Fruit fly (Drosophila melanogaster) whole organism, embryonic: Measurements from ENCODE around the gene Rai1.

Experiments used
- Awh ChIP-seq: fragments of 200-800 bp; sonication (Bioruptor generic); IDR thresholded peaks from 2 replicates; pipeline ENCODE4, ENCODE4 v1.3.6; 2022; ENCODE audit warnings: missing biosample characterization, missing genetic modification characterization
- CG10979 ChIP-seq: fragments of 200-800 bp; sonication (Bioruptor generic); optimal IDR thresholded peaks from 2 replicates; lab custom pipeline; 2018; ENCODE audit warnings: missing biosample characterization, mild to moderate bottlenecking, missing genetic modification characterization, moderate library complexity
- CG12236 ChIP-seq: fragments of 200-800 bp; sonication (Bioruptor generic); optimal IDR thresholded peaks from 2 replicates; lab custom pipeline; 2016; ENCODE audit warnings: missing biosample characterization, missing genetic modification characterization
- CG12299 ChIP-seq: fragments of 200-800 bp; sonication (Bioruptor generic); optimal IDR thresholded peaks from 2 replicates; lab custom pipeline; 2018; ENCODE audit warnings: missing biosample characterization, mild to moderate bottlenecking, missing genetic modification characterization
- CG12744 ChIP-seq: fragments of 200-800 bp; sonication (Bioruptor generic); optimal IDR thresholded peaks from 2 replicates; lab custom pipeline; 2016; ENCODE audit warnings: missing biosample characterization, missing genetic modification characterization
- CG13287 ChIP-seq: fragments of 200-800 bp; sonication (Bioruptor generic); IDR thresholded peaks from 2 replicates; pipeline ENCODE4 v1.3.6; 2022; ENCODE audit warnings: missing biosample characterization, missing genetic modification characterization; ENCODE audit not compliant: partially characterized antibody
- CG14710 ChIP-seq: fragments of 200-800 bp; sonication (Bioruptor generic); optimal IDR thresholded peaks from 3 replicates; lab custom pipeline; 2019; ENCODE audit warnings: missing biosample characterization, mild to moderate bottlenecking, missing genetic modification characterization, moderate library complexity
- CG1529 ChIP-seq: fragments of 200-800 bp; sonication (Bioruptor generic); optimal IDR thresholded peaks from 3 replicates; lab custom pipeline; 2018; ENCODE audit warnings: missing biosample characterization, missing genetic modification characterization
- CG17361 ChIP-seq: fragments of 200-800 bp; sonication (Bioruptor generic); IDR thresholded peaks from 3 replicates; pipeline ENCODE4 v1.3.6; 2022; ENCODE audit warnings: missing biosample characterization, missing genetic modification characterization
- CG17385 ChIP-seq: fragments of 200-800 bp; sonication (Bioruptor generic); optimal IDR thresholded peaks from 3 replicates; lab custom pipeline; 2018; ENCODE audit warnings: missing biosample characterization, mild to moderate bottlenecking, missing genetic modification characterization
- CG17612 ChIP-seq: fragments of 200-800 bp; sonication (Bioruptor generic); IDR thresholded peaks from 2 replicates; pipeline ENCODE4 v1.3.6; 2022; ENCODE audit warnings: missing biosample characterization, missing genetic modification characterization
- CG2199 ChIP-seq: fragments of 200-800 bp; sonication (Bioruptor generic); IDR thresholded peaks from 3 replicates; pipeline ENCODE4 v1.3.6; 2022; ENCODE audit warnings: missing biosample characterization, missing genetic modification characterization
- CG2712 ChIP-seq: fragments of 200-800 bp; optimal IDR thresholded peaks from 3 replicates; lab custom pipeline; 2019; ENCODE audit warnings: missing biosample characterization, mild to moderate bottlenecking, missing genetic modification characterization, moderate library complexity
- CG2875 ChIP-seq: fragments of 200-800 bp; sonication (Bioruptor generic); optimal IDR thresholded peaks from 2 replicates; lab custom pipeline; 2017; ENCODE audit warnings: missing biosample characterization, mild to moderate bottlenecking, missing genetic modification characterization, missing genetic modification reagents
- CG34224 ChIP-seq: fragments of 200-800 bp; sonication (Bioruptor generic); IDR thresholded peaks from 3 replicates; pipeline ENCODE4 v1.3.6; 2022; ENCODE audit warnings: missing biosample characterization, missing genetic modification characterization; ENCODE audit not compliant: partially characterized antibody
- CG34376 ChIP-seq: fragments of 200-800 bp; sonication (Bioruptor generic); optimal IDR thresholded peaks from 2 replicates; lab custom pipeline; 2018; ENCODE audit warnings: missing biosample characterization, mild to moderate bottlenecking, missing genetic modification characterization
- CG43689 ChIP-seq: fragments of 200-800 bp; sonication (Bioruptor generic); IDR thresholded peaks from 2 replicates; pipeline ENCODE4 v1.3.6; 2022; ENCODE audit warnings: missing biosample characterization, missing genetic modification characterization
- CG7745 ChIP-seq: fragments of 200-800 bp; sonication (Bioruptor generic); optimal IDR thresholded peaks from 2 replicates; lab custom pipeline; 2018; ENCODE audit warnings: missing biosample characterization, mild to moderate bottlenecking, missing genetic modification characterization, moderate library complexity
- CG7987 ChIP-seq: fragments of 200-800 bp; sonication (Bioruptor generic); optimal IDR thresholded peaks from 2 replicates; lab custom pipeline; 2018; ENCODE audit warnings: missing biosample characterization, mild to moderate bottlenecking, missing genetic modification characterization, moderate library complexity
- CTCF ChIP-seq: fragments of 200-800 bp; sonication (Bioruptor generic); optimal IDR thresholded peaks from 2 replicates; lab custom pipeline; 2017; ENCODE audit warnings: missing biosample characterization, mild to moderate bottlenecking, missing genetic modification characterization, moderate library complexity
- D19B ChIP-seq: fragments of 200-800 bp; sonication (Bioruptor generic); optimal IDR thresholded peaks from 2 replicates; lab custom pipeline; 2017; ENCODE audit warnings: missing biosample characterization, mild to moderate bottlenecking, missing genetic modification characterization
- HHEX ChIP-seq: fragments of 200-800 bp; sonication (Bioruptor generic); optimal IDR thresholded peaks from 3 replicates; lab custom pipeline; 2017; ENCODE audit warnings: missing biosample characterization, mild to moderate bottlenecking, missing genetic modification characterization, missing genetic modification reagents
- HLHmδ ChIP-seq: fragments of 200-800 bp; sonication (Bioruptor generic); optimal IDR thresholded peaks from 2 replicates; lab custom pipeline; 2018; ENCODE audit warnings: missing biosample characterization, mild to moderate bottlenecking, missing genetic modification characterization, moderate library complexity
- Hmr ChIP-seq: fragments of 200-800 bp; sonication (Bioruptor generic); optimal IDR thresholded peaks from 3 replicates; lab custom pipeline; 2017; ENCODE audit warnings: mild to moderate bottlenecking, missing biosample characterization, missing genetic modification reagents, missing genetic modification characterization
- MBD-R2 ChIP-seq: fragments of 200-800 bp; sonication (Bioruptor generic); IDR thresholded peaks from 2 replicates; pipeline ENCODE4 v1.3.6; 2022; ENCODE audit warnings: missing biosample characterization, missing genetic modification characterization
- Med ChIP-seq: fragments of 200-800 bp; sonication (Bioruptor generic); peaks from one replicate; lab custom pipeline; 2016; ENCODE audit warnings: missing biosample characterization, missing genetic modification characterization, mild to moderate bottlenecking, inconsistent platforms, moderate library complexity
- Mes4 ChIP-seq: fragments of 200-800 bp; sonication (Bioruptor generic); optimal IDR thresholded peaks from 2 replicates; lab custom pipeline; 2016; ENCODE audit warnings: missing biosample characterization, missing genetic modification characterization
- Nf-YC ChIP-seq: fragments of 200-800 bp; optimal IDR thresholded peaks from 3 replicates; lab custom pipeline; 2019; ENCODE audit warnings: missing biosample characterization, mild to moderate bottlenecking, missing genetic modification characterization, moderate library complexity
- Oli ChIP-seq: fragments of 200-800 bp; sonication (Bioruptor generic); optimal IDR thresholded peaks from 2 replicates; lab custom pipeline; 2018; ENCODE audit warnings: missing biosample characterization, mild to moderate bottlenecking, missing genetic modification characterization, moderate library complexity
- Xrp1 ChIP-seq: fragments of 200-800 bp; sonication (Bioruptor generic); IDR thresholded peaks from 2 replicates; pipeline ENCODE4 v1.3.6; 2022; ENCODE audit warnings: missing biosample characterization, missing genetic modification characterization
- ab ChIP-seq: fragments of 200-800 bp; sonication (Bioruptor generic); optimal IDR thresholded peaks from 2 replicates; lab custom pipeline; 2016; ENCODE audit warnings: missing biosample characterization, missing genetic modification characterization
- ato ChIP-seq: fragments of 200-800 bp; sonication (Bioruptor generic); IDR thresholded peaks from 2 replicates; pipeline ENCODE4 v1.3.6; 2022; ENCODE audit warnings: missing biosample characterization, missing genetic modification characterization; ENCODE audit not compliant: partially characterized antibody
- az2 ChIP-seq: fragments of 200-800 bp; sonication (Bioruptor generic); optimal IDR thresholded peaks from 3 replicates; lab custom pipeline; 2016; ENCODE audit warnings: missing biosample characterization, missing genetic modification characterization
- caup ChIP-seq: fragments of 200-800 bp; sonication (Bioruptor generic); optimal IDR thresholded peaks from 3 replicates; lab custom pipeline; 2017; ENCODE audit warnings: missing biosample characterization, mild to moderate bottlenecking, missing genetic modification characterization, moderate library complexity; ENCODE audit not compliant: severe bottlenecking
- chinmo ChIP-seq: fragments of 200-800 bp; sonication (Bioruptor generic); IDR thresholded peaks from 4 replicates; pipeline ENCODE4 v1.3.6; 2022; ENCODE audit warnings: missing biosample characterization, missing genetic modification characterization; ENCODE audit not compliant: partially characterized antibody
- dm ChIP-seq: fragments of 200-800 bp; sonication (Bioruptor generic); optimal IDR thresholded peaks from 3 replicates; lab custom pipeline; 2016; ENCODE audit warnings: missing biosample characterization, missing genetic modification characterization
- gce ChIP-seq: fragments of 200-800 bp; sonication (Bioruptor generic); IDR thresholded peaks from 3 replicates; pipeline ENCODE4 v1.3.6; 2022; ENCODE audit warnings: missing biosample characterization, missing genetic modification characterization
- grn ChIP-seq: fragments of 200-800 bp; sonication (Bioruptor generic); optimal IDR thresholded peaks from 3 replicates; lab custom pipeline; 2017; ENCODE audit warnings: missing biosample characterization, missing genetic modification characterization
- gro ChIP-seq: fragments of 200-800 bp; sonication (Bioruptor generic); optimal IDR thresholded peaks from 2 replicates; lab custom pipeline; 2016; ENCODE audit warnings: missing biosample characterization, missing genetic modification characterization
- kni ChIP-seq: fragments of 200-800 bp; sonication (Bioruptor generic); optimal IDR thresholded peaks from 3 replicates; lab custom pipeline; 2017; ENCODE audit warnings: mild to moderate bottlenecking, missing biosample characterization, missing genetic modification reagents, missing genetic modification characterization
- lola ChIP-seq, 3 experiments: fragments of >200 bp in 2 of 3; fragments of 200-800 bp in 1 of 3; sonication (Bioruptor generic) in 1 of 3; optimal IDR thresholded peaks; 2 replicates each; lab custom pipeline; 2017 to 2019; ENCODE audit warnings: missing biosample characterization in 3 of 3, missing genetic modification characterization in 3 of 3, mild to moderate bottlenecking in 1 of 3, moderate library complexity in 1 of 3
- p53 ChIP-seq: fragments of 200-800 bp; sonication (Bioruptor generic); optimal IDR thresholded peaks from 2 replicates; lab custom pipeline; 2016; ENCODE audit warnings: missing biosample characterization, missing genetic modification characterization
- prd ChIP-seq, 3 experiments: fragments of >200 bp in 2 of 3; fragments of 200-800 bp in 1 of 3; sonication (Bioruptor generic) in 1 of 3; optimal IDR thresholded peaks in 2 of 3; IDR thresholded peaks in 1 of 3; 2 replicates in 2 of 3; 3 replicates in 1 of 3; pipeline versions ENCODE4 v1.3.6 to Lab custom; 2017 to 2022; ENCODE audit warnings: missing biosample characterization in 1 of 3, missing genetic modification characterization in 1 of 3
- pros ChIP-seq: fragments of 200-800 bp; sonication (Bioruptor generic); optimal IDR thresholded peaks from 3 replicates; lab custom pipeline; 2019; ENCODE audit warnings: missing biosample characterization, mild to moderate bottlenecking, missing genetic modification characterization, moderate library complexity
- repo ChIP-seq: fragments of 200-800 bp; sonication (Bioruptor generic); optimal IDR thresholded peaks from 2 replicates; lab custom pipeline; 2016; ENCODE audit warnings: missing biosample characterization, missing genetic modification characterization
- sd ChIP-seq: fragments of 200-800 bp; sonication (Bioruptor generic); optimal IDR thresholded peaks from 3 replicates; lab custom pipeline; 2018; ENCODE audit warnings: missing biosample characterization, mild to moderate bottlenecking, missing genetic modification characterization, moderate library complexity
- sim ChIP-seq: fragments of 200-800 bp; sonication (Bioruptor generic); IDR thresholded peaks from 2 replicates; pipeline ENCODE4 v1.3.6; 2022; ENCODE audit warnings: missing biosample characterization, missing genetic modification characterization
- sqz ChIP-seq: fragments of 200-800 bp; sonication (Bioruptor generic); optimal IDR thresholded peaks from 3 replicates; lab custom pipeline; 2018; ENCODE audit warnings: missing biosample characterization, mild to moderate bottlenecking, missing genetic modification characterization
- z ChIP-seq: fragments of 200-800 bp; sonication (Bioruptor generic); IDR thresholded peaks from 3 replicates; pipeline ENCODE4 v1.3.6; 2022; ENCODE audit warnings: missing biosample characterization, missing genetic modification characterization
- zen2 ChIP-seq: fragments of 200-800 bp; sonication (Bioruptor generic); IDR thresholded peaks from 3 replicates; pipeline ENCODE4 v1.3.6; 2022; ENCODE audit warnings: missing biosample characterization, missing genetic modification characterization; ENCODE audit not compliant: partially characterized antibody

Rai1 gene

dm6 chrX:16780244-16780643 is 22.9 kb downstream of the Rai1 start (continued):
- TF ChIP-seq Hmr (GFP tag; lab: Kevin White, UChicago), result peak; percentile 16
- TF ChIP-seq CG10979, result no peak
- no peak for TF ChIP-seq gce (GFP tag; lab: Robert Waterston, UW)
- no peak for TF ChIP-seq Mes4 (GFP tag; lab: Kevin White, UChicago)
- TF ChIP-seq MBD-R2 (GFP tag; lab: Robert Waterston, UW), result no peak
- TF ChIP-seq gro (GFP tag; lab: Kevin White, UChicago), result peak; percentile 37
- TF ChIP-seq sqz (GFP tag; lab: Kevin White, UChicago), result peak; percentile 73
- TF ChIP-seq kni (GFP tag; lab: Kevin White, UChicago), result no peak
- no peak for TF ChIP-seq CG1529 (GFP tag; lab: Kevin White, UChicago)
- peak; percentile 32 for TF ChIP-seq D19B (GFP tag; lab: Kevin White, UChicago)
- no peak for TF ChIP-seq CG43689 (GFP tag; lab: Robert Waterston, UW)
- TF ChIP-seq CG12299 (tag; lab: Kevin White, UChicago), result no peak
- TF ChIP-seq az2 (GFP tag; lab: Kevin White, UChicago), result no peak
- no peak for TF ChIP-seq HLHmδ (GFP tag; lab: Kevin White, UChicago)
- TF ChIP-seq prd (optimal IDR thresholded peaks at IDR 0.05; lab: Kevin White, UChicago), result no peak
- no peak for TF ChIP-seq prd (GFP tag; IDR thresholded peaks at IDR 0.05; lab: Robert Waterston, UW)
- TF ChIP-seq z (GFP tag; lab: Robert Waterston, UW), result peak; percentile 76; the same call in 2 of the 3 replicates
- peak; percentile 12 for TF ChIP-seq pros (GFP tag; lab: Kevin White, UChicago)
- TF ChIP-seq ato (GFP tag; lab: Robert Waterston, UW), result no peak
- no peak for TF ChIP-seq zen2 (GFP tag; lab: Robert Waterston, UW)
- no peak for TF ChIP-seq Oli
- no peak for TF ChIP-seq lola (GFP tag; optimal IDR thresholded peaks at IDR 0.05; lab: Kevin White, UChicago)
- no peak for TF ChIP-seq repo (GFP tag; lab: Kevin White, UChicago)
- TF ChIP-seq sd (tag; lab: Kevin White, UChicago), result peak; percentile 75
- peak; percentile 37; the same call in 1 of the 3 replicates for TF ChIP-seq CG2199 (GFP tag; lab: Robert Waterston, UW)
- peak; percentile 86 for TF ChIP-seq grn (GFP tag; lab: Kevin White, UChicago)
- TF ChIP-seq ab (GFP tag; lab: Kevin White, UChicago), result no peak
- TF ChIP-seq CG13287 (GFP tag; lab: Robert Waterston, UW), result no peak; the same call in 1 of the 2 replicates
- no peak for TF ChIP-seq CG7987 (GFP tag; lab: Kevin White, UChicago)
- TF ChIP-seq CG34376, result no peak
- no peak for TF ChIP-seq CG17612
- TF ChIP-seq Xrp1, result no peak
- TF ChIP-seq CG2712 (tag; lab: Kevin White, UChicago), result no peak
- TF ChIP-seq sim (GFP tag; lab: Robert Waterston, UW), result no peak
- TF ChIP-seq chinmo (GFP tag; lab: Robert Waterston, UW), result peak; percentile 74; the same call in 2 of the 4 replicates
- TF ChIP-seq Awh, result no peak
- TF ChIP-seq CG14710 (tag; lab: Kevin White, UChicago), result no peak
- no peak for TF ChIP-seq CG2875
- TF ChIP-seq CG34224 (GFP tag; lab: Robert Waterston, UW), result no peak
- no peak for TF ChIP-seq CG12236 (GFP tag; lab: Kevin White, UChicago)
- TF ChIP-seq CG7745 (tag; lab: Kevin White, UChicago), result no peak
- no peak for TF ChIP-seq dm
- no peak for TF ChIP-seq CTCF
- peak; percentile 34 for TF ChIP-seq caup (GFP tag; lab: Kevin White, UChicago)
- no peak for TF ChIP-seq CG17361
- no peak for TF ChIP-seq CG17385 (GFP tag; lab: Kevin White, UChicago)
- no peak for TF ChIP-seq p53 (GFP tag; lab: Kevin White, UChicago)
- no peak for TF ChIP-seq HHEX (GFP tag; lab: Kevin White, UChicago)
- TF ChIP-seq Med, result peak; percentile 58
- TF ChIP-seq CG12744 (GFP tag; lab: Kevin White, UChicago), result no peak
- no peak for TF ChIP-seq Nf-YC (tag; lab: Kevin White, UChicago)
